Worm (Caenorhabditis elegans) whole organism, mixed stage, embryonic: ENCODE data around the gene hlh-25.

ENCODE experiments used
- ceh-43 ChIP-seq: fragments of 200-800 bp; sonication (Bioruptor generic); optimal IDR thresholded peaks from 2 replicates; lab custom pipeline; 2018; ENCODE audit warnings: mild to moderate bottlenecking, missing genetic modification characterization, moderate library complexity, missing compliant biosample characterization
- nhr-76 ChIP-seq: sonication (generic microtip); optimal IDR thresholded peaks from 2 replicates; lab custom pipeline; 2017; ENCODE audit warnings: missing biosample characterization, missing genetic modification characterization
- pha-4 ChIP-seq: fragments of 150-350 bp; optimal IDR thresholded peaks from 2 replicates; lab custom pipeline; 2018; ENCODE audit warnings: missing biosample characterization, missing genetic modification reagents, missing genetic modification characterization

DNA sequence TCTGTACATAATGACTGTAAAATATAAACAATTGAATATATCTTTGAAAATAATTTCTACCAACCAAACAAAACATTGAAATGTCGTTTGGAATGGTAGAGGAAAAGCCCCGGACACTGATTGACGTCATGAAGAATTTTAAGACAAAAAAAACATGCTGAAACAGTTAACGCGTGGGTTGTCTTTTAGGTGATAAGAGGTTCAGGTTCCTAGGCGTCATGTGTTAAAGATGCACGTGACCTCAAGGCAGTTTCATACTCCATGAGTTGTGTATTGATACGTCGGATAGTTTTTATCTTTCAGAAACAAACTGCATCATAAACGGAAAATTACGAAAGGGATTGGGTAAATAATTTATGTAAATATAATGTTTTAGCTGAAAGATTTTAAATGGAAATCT, 22.1 kb downstream of the hlh-25 start:
- no peak for TF ChIP-seq pha-4 (tag; lab: Kevin White, UChicago)
- TF ChIP-seq nhr-76 (tag; lab: Kevin White, UChicago): no peak
- TF ChIP-seq ceh-43: no peak
